Fruit fly (Drosophila melanogaster): ENCODE measurements around the gene Stip1.

Stip1 gene

DNA sequence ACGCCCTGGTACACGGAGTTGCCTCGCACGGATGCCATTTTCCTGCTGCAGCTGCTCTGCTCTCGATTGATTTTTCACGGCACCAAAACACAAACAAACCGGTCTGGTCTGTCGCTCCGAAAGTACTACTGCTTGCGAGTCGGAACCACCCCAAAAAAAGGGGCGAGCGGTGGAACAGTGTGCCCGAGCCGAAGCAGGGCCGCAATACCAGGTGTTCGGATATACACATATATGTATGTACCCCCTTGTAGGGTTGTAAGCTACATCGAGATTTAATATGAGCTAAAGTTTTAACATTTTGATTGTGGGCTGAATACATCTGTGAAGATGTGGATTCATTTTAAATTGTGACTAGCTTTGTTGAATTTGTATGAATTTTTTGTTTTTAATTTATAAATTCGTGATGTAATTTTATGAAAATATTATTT is 9.3 kb upstream of the Stip1 start (continued):
- TF ChIP-seq CG6276 (GFP tag; optimal IDR thresholded peaks at IDR 0.05) (no peak), Hr38 (GFP tag; optimal IDR thresholded peaks at IDR 0.05) (no peak), CG34406 (GFP tag; optimal IDR thresholded peaks at IDR 0.05) (peak; percentile 35), Lpt (GFP tag; optimal IDR thresholded peaks at IDR 0.05) (no peak), Gug (GFP tag; IDR thresholded peaks at IDR 0.05) (no peak), Sox102F (GFP tag; optimal IDR thresholded peaks at IDR 0.05) (no peak)

DNA sequence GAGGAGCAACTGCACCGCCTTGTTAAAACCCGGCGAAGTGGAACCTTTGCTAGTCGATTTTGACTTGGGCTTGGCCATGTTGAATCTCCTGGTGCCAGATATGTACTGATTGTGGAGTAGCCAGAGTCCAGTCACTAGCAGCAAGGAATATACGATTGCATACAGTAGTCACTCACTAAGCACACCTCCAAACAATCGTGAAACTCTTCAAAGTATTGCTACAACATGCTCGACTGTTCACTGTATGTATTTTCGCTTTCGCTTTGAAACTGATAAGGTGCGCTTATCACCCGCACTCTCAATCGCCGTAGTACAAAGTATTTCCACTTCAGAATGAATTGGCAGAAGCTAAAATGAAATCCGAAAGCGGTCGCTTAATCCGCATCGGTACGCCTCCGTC is 8.5 kb upstream of the Stip1 start:
- TF ChIP-seq esn (GFP tag; optimal IDR thresholded peaks at IDR 0.05) = peak; percentile 88
- TF ChIP-seq fd85E (GFP tag; optimal IDR thresholded peaks at IDR 0.05) = peak; percentile 46
- peak; percentile 84 for TF ChIP-seq Met (GFP tag; optimal IDR thresholded peaks at IDR 0.05)
- TF ChIP-seq CG8119 (GFP tag; IDR thresholded peaks at IDR 0.05) = peak; percentile 27; the same call in 1 of the 3 replicates
- no peak for TF ChIP-seq Blimp-1 (GFP tag; optimal IDR thresholded peaks at IDR 0.05)
- no peak for TF ChIP-seq fkh (GFP tag; optimal IDR thresholded peaks at IDR 0.05)
- peak; percentile 92 for TF ChIP-seq Eip93F (GFP tag; optimal IDR thresholded peaks at IDR 0.05)
- peak; percentile 54 for TF ChIP-seq CG32006 (GFP tag; optimal IDR thresholded peaks at IDR 0.05)
- TF ChIP-seq CG34406 (GFP tag; optimal IDR thresholded peaks at IDR 0.05) = peak; percentile 62
- TF ChIP-seq CG31627 (GFP tag; optimal IDR thresholded peaks at IDR 0.05) = peak; percentile 82
- peak; percentile 41 for TF ChIP-seq Ets96B (tag; optimal IDR thresholded peaks at IDR 0.05)
- peak; percentile 35; the same call in 1 of the 2 replicates for TF ChIP-seq CG11294 (GFP tag; IDR thresholded peaks at IDR 0.05)
- TF ChIP-seq CG6163 (GFP tag; IDR thresholded peaks at IDR 0.05) = peak; percentile 73
- peak; percentile 64 to 82 for TF ChIP-seq ss (GFP tag; optimal IDR thresholded peaks at IDR 0.05)
- peak; percentile 80 for TF ChIP-seq pdm3 (GFP tag; optimal IDR thresholded peaks at IDR 0.05)
- peak; percentile 55 for TF ChIP-seq achi (GFP tag; optimal IDR thresholded peaks at IDR 0.05)
- peak; percentile 80 for TF ChIP-seq net (GFP tag; optimal IDR thresholded peaks at IDR 0.05)
- peak; percentile 49 for TF ChIP-seq Sox15 (GFP tag; optimal IDR thresholded peaks at IDR 0.05)
- peak; percentile 90 for TF ChIP-seq vri (GFP tag; optimal IDR thresholded peaks at IDR 0.05)
- TF ChIP-seq CG11902 (GFP tag; optimal IDR thresholded peaks at IDR 0.05) = peak; percentile 46
- TF ChIP-seq spab (GFP tag; optimal IDR thresholded peaks at IDR 0.05) = peak; percentile 46
- TF ChIP-seq Eip75B (GFP tag; optimal IDR thresholded peaks at IDR 0.05) = peak; percentile 84
- no peak for TF ChIP-seq CG4318 (GFP tag; optimal IDR thresholded peaks at IDR 0.05)
- TF ChIP-seq dac (GFP tag; optimal IDR thresholded peaks at IDR 0.05) = no peak
- TF ChIP-seq Ets21C (GFP tag; optimal IDR thresholded peaks at IDR 0.05) = peak; percentile 66
- TF ChIP-seq Sox102F (GFP tag; optimal IDR thresholded peaks at IDR 0.05) = peak; percentile 85
- peak; percentile 86 for TF ChIP-seq CG3919 (GFP tag; optimal IDR thresholded peaks at IDR 0.05)
- peak; percentile 58 for TF ChIP-seq CG9139 (GFP tag; optimal IDR thresholded peaks at IDR 0.05)
- peak; percentile 86 for TF ChIP-seq CG6854 (GFP tag; optimal IDR thresholded peaks at IDR 0.05)
- TF ChIP-seq Sox14 (GFP tag; optimal IDR thresholded peaks at IDR 0.05) = peak; percentile 87
- TF ChIP-seq CG8319 (GFP tag; optimal IDR thresholded peaks at IDR 0.05) = peak; percentile 44
- peak; percentile 73 for TF ChIP-seq lz (GFP tag; optimal IDR thresholded peaks at IDR 0.05)
- peak; percentile 40 for TF ChIP-seq CG3032 (tag; optimal IDR thresholded peaks at IDR 0.05)
- TF ChIP-seq CG11762 (GFP tag; optimal IDR thresholded peaks at IDR 0.05; ENCODE audit: insufficient read depth) = peak; percentile 62
- TF ChIP-seq CG15336 (GFP tag; IDR thresholded peaks at IDR 0.05) = peak; percentile 70
- peak; percentile 71 for TF ChIP-seq CG6808 (GFP tag; optimal IDR thresholded peaks at IDR 0.05)
- TF ChIP-seq Gug (GFP tag; IDR thresholded peaks at IDR 0.05) = 0 out of 2 replicates have a peak, but pooled peaks have one; percentile 24
- no peak for TF ChIP-seq fd59A (GFP tag; optimal IDR thresholded peaks at IDR 0.05)
- TF ChIP-seq CG7368 (GFP tag; optimal IDR thresholded peaks at IDR 0.05) = peak; percentile 78
- TF ChIP-seq Hr38 (GFP tag; optimal IDR thresholded peaks at IDR 0.05) = no peak
- TF ChIP-seq OdsH (GFP tag; optimal IDR thresholded peaks at IDR 0.05) = peak; percentile 70
- peak; percentile 67 for TF ChIP-seq CG10669 (GFP tag; optimal IDR thresholded peaks at IDR 0.05)
- peak; percentile 69 for TF ChIP-seq acj6 (GFP tag; optimal IDR thresholded peaks at IDR 0.05)
- peak; percentile 8 for TF ChIP-seq Lpt (GFP tag; optimal IDR thresholded peaks at IDR 0.05)
- TF ChIP-seq CG6792 (GFP tag; optimal IDR thresholded peaks at IDR 0.05) = peak; percentile 78
- TF ChIP-seq eg (GFP tag; IDR thresholded peaks at IDR 0.05) = peak; percentile 73; the same call in 2 of the 3 replicates
- TF ChIP-seq CG10631 (GFP tag; optimal IDR thresholded peaks at IDR 0.05) = peak; percentile 52
- TF ChIP-seq Hr39 (GFP tag; optimal IDR thresholded peaks at IDR 0.05) = peak; percentile 84
